Fruit fly (Drosophila melanogaster) whole organism, embryonic: ENCODE data around the gene Klp10A.

Experiments
- Atf6 ChIP-seq: fragments of 200-800 bp; sonication (Bioruptor generic); IDR thresholded peaks from 2 replicates; pipeline ENCODE4 v1.3.6; 2022; ENCODE audit warnings: missing biosample characterization, missing genetic modification characterization
- Bdp1 ChIP-seq: fragments of 200-800 bp; sonication (Bioruptor generic); optimal IDR thresholded peaks from 3 replicates; lab custom pipeline; 2016; ENCODE audit warnings: missing biosample characterization, missing genetic modification characterization
- Blimp-1 ChIP-seq: fragments of 200-800 bp; sonication (Bioruptor generic); optimal IDR thresholded peaks from 3 replicates; lab custom pipeline; 2018; ENCODE audit warnings: missing biosample characterization, missing genetic modification characterization, mild to moderate bottlenecking, moderate library complexity, missing genetic modification reagents
- CG11695 ChIP-seq: fragments of 200-800 bp; sonication (Bioruptor generic); IDR thresholded peaks from 3 replicates; pipeline ENCODE4 v1.3.6; 2022; ENCODE audit warnings: missing biosample characterization, missing genetic modification characterization
- CG11696 ChIP-seq: fragments of 200-800 bp; sonication (Bioruptor generic); IDR thresholded peaks from 2 replicates; pipeline ENCODE4 v1.3.6; 2022; ENCODE audit warnings: missing biosample characterization, missing genetic modification characterization
- CG12071 ChIP-seq: fragments of 200-800 bp; sonication (Bioruptor generic); optimal IDR thresholded peaks from 3 replicates; lab custom pipeline; 2018; ENCODE audit warnings: missing biosample characterization, mild to moderate bottlenecking, missing genetic modification characterization
- CG12219 ChIP-seq: fragments of 200-800 bp; sonication (Bioruptor generic); optimal IDR thresholded peaks from 3 replicates; lab custom pipeline; 2018; ENCODE audit warnings: missing biosample characterization, mild to moderate bottlenecking, missing genetic modification characterization
- CG12391 ChIP-seq: fragments of 200-800 bp; sonication (Bioruptor generic); optimal IDR thresholded peaks from 3 replicates; lab custom pipeline; 2018; ENCODE audit warnings: missing biosample characterization, mild to moderate bottlenecking, missing genetic modification characterization, moderate library complexity
- CG13624 ChIP-seq: fragments of 200-800 bp; sonication (Bioruptor generic); optimal IDR thresholded peaks from 2 replicates; lab custom pipeline; 2016; ENCODE audit warnings: missing biosample characterization, missing genetic modification characterization
- CG14860 ChIP-seq: fragments of 200-800 bp; sonication (Bioruptor generic); IDR thresholded peaks from 3 replicates; pipeline ENCODE4 v1.3.6; 2022; ENCODE audit warnings: missing biosample characterization, missing genetic modification characterization; ENCODE audit not compliant: partially characterized antibody
- CG17385 ChIP-seq: fragments of 200-800 bp; sonication (Bioruptor generic); optimal IDR thresholded peaks from 3 replicates; lab custom pipeline; 2018; ENCODE audit warnings: missing biosample characterization, mild to moderate bottlenecking, missing genetic modification characterization
- CG18011 ChIP-seq: fragments of 200-800 bp; sonication (Bioruptor generic); optimal IDR thresholded peaks from 2 replicates; lab custom pipeline; 2017; ENCODE audit warnings: missing biosample characterization, missing genetic modification characterization, mild to moderate bottlenecking, moderate library complexity, missing genotype
- CG2120 ChIP-seq: fragments of 200-800 bp; sonication (Bioruptor generic); optimal IDR thresholded peaks from 3 replicates; lab custom pipeline; 2016; ENCODE audit warnings: missing biosample characterization, missing genetic modification characterization
- CG30431 ChIP-seq: fragments of 200-800 bp; sonication (Bioruptor generic); optimal IDR thresholded peaks from 2 replicates; lab custom pipeline; 2017; ENCODE audit warnings: missing biosample characterization, missing genetic modification characterization
- CG31365 ChIP-seq: fragments of 200-800 bp; sonication (Bioruptor generic); optimal IDR thresholded peaks from 2 replicates; lab custom pipeline; 2018; ENCODE audit warnings: missing biosample characterization, mild to moderate bottlenecking, missing genetic modification characterization
- CG32767 ChIP-seq: fragments of 200-800 bp; sonication (Bioruptor generic); IDR thresholded peaks from 2 replicates; pipeline ENCODE4 v1.3.6; 2022; ENCODE audit warnings: missing biosample characterization, missing genetic modification characterization
- CG4424 ChIP-seq: fragments of 200-800 bp; sonication (Bioruptor generic); optimal IDR thresholded peaks from 3 replicates; lab custom pipeline; 2016; ENCODE audit warnings: missing biosample characterization, missing genetic modification characterization
- CG4820 ChIP-seq: fragments of 200-800 bp; sonication (Bioruptor generic); optimal IDR thresholded peaks from 3 replicates; lab custom pipeline; 2016; ENCODE audit warnings: missing biosample characterization, missing genetic modification characterization
- CG5953 ChIP-seq: fragments of 200-800 bp; sonication (Bioruptor generic); IDR thresholded peaks from 2 replicates; pipeline ENCODE4 v1.3.6; 2022; ENCODE audit warnings: missing biosample characterization, missing genetic modification characterization
- CG6654 ChIP-seq: fragments of 200-800 bp; sonication (Bioruptor generic); optimal IDR thresholded peaks from 2 replicates; lab custom pipeline; 2017; ENCODE audit warnings: missing biosample characterization, mild to moderate bottlenecking, missing genetic modification characterization
- CG6689 ChIP-seq: fragments of 200-800 bp; sonication (Bioruptor generic); IDR thresholded peaks from 2 replicates; pipeline ENCODE4 v1.3.6; 2022; ENCODE audit warnings: missing biosample characterization, missing genetic modification characterization
- CG7357 ChIP-seq: fragments of 200-800 bp; sonication (Bioruptor generic); IDR thresholded peaks from 3 replicates; pipeline ENCODE4 v1.3.6; 2022; ENCODE audit warnings: missing biosample characterization, missing genetic modification characterization
- Dek ChIP-seq: fragments of 200-800 bp; sonication (Bioruptor generic); optimal IDR thresholded peaks from 3 replicates; lab custom pipeline; 2019; ENCODE audit warnings: missing biosample characterization, mild to moderate bottlenecking, missing genetic modification characterization, moderate library complexity
- E2f2 ChIP-seq: fragments of 200-800 bp; sonication (Bioruptor generic); IDR thresholded peaks from 2 replicates; pipeline ENCODE4 v1.3.6; 2022; ENCODE audit warnings: missing biosample characterization, missing genetic modification characterization
- H15 ChIP-seq: fragments of 200-800 bp; sonication (Bioruptor generic); IDR thresholded peaks from 3 replicates; pipeline ENCODE4 v1.3.6; 2022; ENCODE audit warnings: missing biosample characterization, missing genetic modification characterization
- HHEX ChIP-seq: fragments of 200-800 bp; sonication (Bioruptor generic); optimal IDR thresholded peaks from 3 replicates; lab custom pipeline; 2017; ENCODE audit warnings: missing biosample characterization, mild to moderate bottlenecking, missing genetic modification characterization, missing genetic modification reagents
- HLH3B ChIP-seq: fragments of 200-800 bp; sonication (Bioruptor generic); IDR thresholded peaks from 2 replicates; pipeline ENCODE4 v1.3.6; 2022; ENCODE audit warnings: missing biosample characterization, missing genetic modification characterization
- HLH4C ChIP-seq: fragments of 200-800 bp; sonication (Bioruptor generic); IDR thresholded peaks from 3 replicates; pipeline ENCODE4 v1.3.6; 2022; ENCODE audit warnings: missing biosample characterization, missing genetic modification characterization; ENCODE audit not compliant: partially characterized antibody
- HLHmδ ChIP-seq: fragments of 200-800 bp; sonication (Bioruptor generic); optimal IDR thresholded peaks from 2 replicates; lab custom pipeline; 2018; ENCODE audit warnings: missing biosample characterization, mild to moderate bottlenecking, missing genetic modification characterization, moderate library complexity
- Hand ChIP-seq: fragments of 200-800 bp; sonication (Bioruptor generic); optimal IDR thresholded peaks from 2 replicates; lab custom pipeline; 2017; ENCODE audit warnings: mild to moderate bottlenecking, missing biosample characterization, missing genetic modification reagents, missing genetic modification characterization
- Hr51 ChIP-seq, 2 experiments: fragments of 200-800 bp; sonication (Bioruptor generic); optimal IDR thresholded peaks; 2 replicates in 1 of 2; 3 replicates in 1 of 2; lab custom pipeline; 2016 to 2018; ENCODE audit warnings: missing biosample characterization in 2 of 2, missing genetic modification characterization in 2 of 2, mild to moderate bottlenecking in 1 of 2, moderate library complexity in 1 of 2
- Hsf ChIP-seq: fragments of 200-800 bp; sonication (Bioruptor generic); optimal IDR thresholded peaks from 3 replicates; lab custom pipeline; 2016; ENCODE audit warnings: missing biosample characterization, missing genetic modification characterization
- Jarid2 ChIP-seq: fragments of 200-800 bp; sonication (Bioruptor generic); optimal IDR thresholded peaks from 3 replicates; lab custom pipeline; 2017; ENCODE audit warnings: mild to moderate bottlenecking, missing biosample characterization, missing genetic modification reagents, missing genetic modification characterization
- Max ChIP-seq: fragments of 200-800 bp; sonication (Bioruptor generic); optimal IDR thresholded peaks from 2 replicates; lab custom pipeline; 2016; ENCODE audit warnings: missing biosample characterization, mild to moderate bottlenecking, missing genetic modification characterization
- Mrtf ChIP-seq: fragments of 200-800 bp; sonication (Bioruptor generic); IDR thresholded peaks from 3 replicates; pipeline ENCODE4 v1.3.6; 2022; ENCODE audit warnings: missing biosample characterization, missing genetic modification characterization
- NC2β ChIP-seq: fragments of 200-800 bp; sonication (Bioruptor generic); optimal IDR thresholded peaks from 2 replicates; lab custom pipeline; 2016; ENCODE audit warnings: missing biosample characterization, missing genetic modification characterization
- Taf1 ChIP-seq: fragments of 200-800 bp; sonication (Bioruptor generic); IDR thresholded peaks from 2 replicates; pipeline ENCODE4 v1.3.6; 2022; ENCODE audit warnings: missing biosample characterization, missing genetic modification characterization
- dm ChIP-seq: fragments of 200-800 bp; sonication (Bioruptor generic); optimal IDR thresholded peaks from 3 replicates; lab custom pipeline; 2016; ENCODE audit warnings: missing biosample characterization, missing genetic modification characterization
- gem ChIP-seq: fragments of 200-800 bp; sonication (Bioruptor generic); optimal IDR thresholded peaks from 2 replicates; lab custom pipeline; 2019; ENCODE audit warnings: missing biosample characterization, mild to moderate bottlenecking, missing genetic modification characterization, moderate library complexity
- klu ChIP-seq: fragments of 200-800 bp; sonication (Bioruptor generic); IDR thresholded peaks from 2 replicates; pipeline ENCODE4 v1.3.6; 2022; ENCODE audit warnings: missing biosample characterization, missing genetic modification characterization
- lab ChIP-seq: fragments of 200-800 bp; sonication (Bioruptor generic); optimal IDR thresholded peaks from 3 replicates; lab custom pipeline; 2017; ENCODE audit warnings: missing biosample characterization, missing genetic modification characterization, mild to moderate bottlenecking, moderate library complexity, missing genetic modification reagents
- lov ChIP-seq, 2 experiments: fragments of 200-800 bp in 1 of 2; fragments of >200 bp in 1 of 2; sonication (Bioruptor generic) in 1 of 2; IDR thresholded peaks in 1 of 2; optimal IDR thresholded peaks in 1 of 2; 2 replicates in 1 of 2; 3 replicates in 1 of 2; pipeline versions ENCODE4 v1.3.6 to Lab custom; 2017 to 2022; ENCODE audit warnings: missing biosample characterization in 1 of 2, missing genetic modification characterization in 1 of 2
- luna ChIP-seq: fragments of 200-800 bp; sonication (Bioruptor generic); optimal IDR thresholded peaks from 2 replicates; lab custom pipeline; 2016; ENCODE audit warnings: missing biosample characterization, missing genetic modification characterization
- org-1 ChIP-seq: fragments of 200-800 bp; sonication (Bioruptor generic); optimal IDR thresholded peaks from 2 replicates; lab custom pipeline; 2017; ENCODE audit warnings: missing biosample characterization, missing genetic modification characterization
- pb ChIP-seq: fragments of 200-800 bp; sonication (Bioruptor generic); optimal IDR thresholded peaks from 3 replicates; lab custom pipeline; 2016; ENCODE audit warnings: missing biosample characterization, missing genetic modification characterization
- seq ChIP-seq: fragments of 200-800 bp; sonication (Bioruptor generic); IDR thresholded peaks from 2 replicates; pipeline ENCODE4 v1.3.6; 2022; ENCODE audit warnings: missing biosample characterization, missing genetic modification characterization
- slbo ChIP-seq: fragments of 200-800 bp; sonication (Bioruptor generic); IDR thresholded peaks from 2 replicates; pipeline ENCODE4 v1.3.6; 2022; ENCODE audit warnings: missing biosample characterization, missing genetic modification characterization
- trem ChIP-seq: fragments of 200-800 bp; optimal IDR thresholded peaks from 3 replicates; lab custom pipeline; 2019; ENCODE audit warnings: missing biosample characterization, mild to moderate bottlenecking, missing genetic modification characterization, moderate library complexity
- tup ChIP-seq: fragments of 200-800 bp; sonication (Bioruptor generic); optimal IDR thresholded peaks from 2 replicates; lab custom pipeline; 2016; ENCODE audit warnings: missing biosample characterization, mild to moderate bottlenecking, missing genetic modification characterization, moderate library complexity
- zf30C ChIP-seq: fragments of 200-800 bp; sonication (Bioruptor generic); optimal IDR thresholded peaks from 3 replicates; lab custom pipeline; 2018; ENCODE audit warnings: missing biosample characterization, mild to moderate bottlenecking, missing genetic modification characterization

Gene Klp10A

DNA sequence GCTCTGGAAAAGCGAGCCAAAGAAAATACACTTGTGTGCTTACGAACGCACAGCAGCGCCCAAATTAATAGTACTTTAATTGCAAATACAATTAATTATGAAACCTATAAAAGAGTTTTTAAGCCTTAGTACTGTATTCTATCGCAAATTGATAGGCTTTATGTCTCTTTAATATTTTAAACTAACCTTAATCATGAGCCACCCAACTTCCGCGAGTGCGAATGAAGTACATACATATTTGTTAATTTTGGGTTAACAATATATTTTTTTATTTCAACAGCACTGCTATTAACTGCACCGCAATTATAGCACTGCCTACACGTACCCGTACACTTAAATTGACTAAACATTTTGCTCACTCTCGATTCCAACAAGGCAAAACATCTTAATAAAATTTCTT is 55.7 kb downstream of the Klp10A start (continued):
- no peak for TF ChIP-seq CG5953 (GFP tag; lab: Robert Waterston, UW)
- no peak for TF ChIP-seq zf30C
- no peak for TF ChIP-seq org-1 (GFP tag; lab: Kevin White, UChicago)
- TF ChIP-seq CG32767 = 0 out of 2 replicates have a peak, but pooled peaks have one; percentile 45
- no peak for TF ChIP-seq CG18011 (GFP tag; lab: Kevin White, UChicago)
- TF ChIP-seq CG7357 = 0 out of 3 replicates have a peak, but pooled peaks have one; percentile 26
- TF ChIP-seq H15 (GFP tag; lab: Robert Waterston, UW) = 0 out of 3 replicates have a peak, but pooled peaks have one; percentile 22
- TF ChIP-seq CG4424 = peak; percentile 1
- no peak; the same call in 1 of the 2 replicates for TF ChIP-seq E2f2 (GFP tag; lab: Robert Waterston, UW)
- no peak for TF ChIP-seq Mrtf (GFP tag; lab: Robert Waterston, UW)
- TF ChIP-seq seq (GFP tag; lab: Robert Waterston, UW) = peak; percentile 48; the same call in 1 of the 2 replicates
- peak; percentile 5 for TF ChIP-seq CG12071 (GFP tag; lab: Kevin White, UChicago)
- TF ChIP-seq CG11695 = peak; percentile 69; the same call in 1 of the 3 replicates
- peak; percentile 2 for TF ChIP-seq CG13624 (GFP tag; lab: Kevin White, UChicago)
- peak; percentile 77 for TF ChIP-seq lab (GFP tag; lab: Kevin White, UChicago)
- TF ChIP-seq CG17385 (GFP tag; lab: Kevin White, UChicago) = peak; percentile 57
- TF ChIP-seq lov (optimal IDR thresholded peaks at IDR 0.05; lab: Kevin White, UChicago) = no peak
- no peak for TF ChIP-seq lov (GFP tag; IDR thresholded peaks at IDR 0.05; lab: Robert Waterston, UW)
- TF ChIP-seq Max (GFP tag; lab: Kevin White, UChicago) = peak; percentile 8
- TF ChIP-seq dm (GFP tag; lab: Kevin White, UChicago) = no peak
- TF ChIP-seq CG6689 (GFP tag; lab: Robert Waterston, UW) = peak; percentile 58
- TF ChIP-seq CG6654 (GFP tag; lab: Kevin White, UChicago) = no peak
- peak; percentile 75 for TF ChIP-seq gem (tag; lab: Kevin White, UChicago)
- TF ChIP-seq Taf1 (GFP tag; lab: Robert Waterston, UW) = peak; percentile 22; the same call in 1 of the 2 replicates
- TF ChIP-seq HLH4C (GFP tag; lab: Robert Waterston, UW) = no peak
- no peak for TF ChIP-seq CG14860 (GFP tag; lab: Robert Waterston, UW)
- TF ChIP-seq Blimp-1 (GFP tag; lab: Kevin White, UChicago) = peak; percentile 47
- peak; percentile 72 for TF ChIP-seq Atf6 (GFP tag; lab: Robert Waterston, UW)
- TF ChIP-seq Hsf (GFP tag; lab: Kevin White, UChicago) = peak; percentile 26
- peak; percentile 58 for TF ChIP-seq CG11696 (GFP tag; lab: Robert Waterston, UW)
- no peak for TF ChIP-seq HLHmδ (GFP tag; lab: Kevin White, UChicago)
- TF ChIP-seq pb (GFP tag; lab: Kevin White, UChicago) = no peak
- no peak for TF ChIP-seq CG31365 (tag; lab: Kevin White, UChicago)
- peak; percentile 3 for TF ChIP-seq Jarid2 (GFP tag; lab: Kevin White, UChicago)
- TF ChIP-seq CG12219 = peak; percentile 20
- TF ChIP-seq CG4820 (GFP tag; lab: Kevin White, UChicago) = peak; percentile 38
- peak; percentile 19 for TF ChIP-seq Dek (tag; lab: Kevin White, UChicago)
- peak; percentile 27 for TF ChIP-seq HHEX
- no peak for TF ChIP-seq luna (GFP tag; lab: Kevin White, UChicago)
- peak in 1 of 2 experiments; percentile 75 for TF ChIP-seq Hr51 (GFP tag; optimal IDR thresholded peaks at IDR 0.05; lab: Kevin White, UChicago)
- TF ChIP-seq CG30431 (GFP tag; lab: Kevin White, UChicago) = peak; percentile 11
- TF ChIP-seq HLH3B (GFP tag; lab: Robert Waterston, UW) = peak; percentile 28; the same call in 1 of the 2 replicates
- TF ChIP-seq klu (GFP tag; lab: Robert Waterston, UW) = 0 out of 2 replicates have a peak, but pooled peaks have one; percentile 14
- TF ChIP-seq Hand = peak; percentile 52
- peak; percentile 64 for TF ChIP-seq CG2120 (GFP tag; lab: Kevin White, UChicago)
- TF ChIP-seq Bdp1 (GFP tag; lab: Kevin White, UChicago) = no peak
- TF ChIP-seq trem (tag; lab: Kevin White, UChicago) = no peak
- TF ChIP-seq CG12391 (tag; lab: Kevin White, UChicago) = peak; percentile 57
- no peak for TF ChIP-seq NC2β (GFP tag; lab: Kevin White, UChicago)
- TF ChIP-seq slbo = peak; percentile 57
- TF ChIP-seq tup (GFP tag; lab: Kevin White, UChicago) = no peak
